Fruit fly (Drosophila melanogaster): Measurements from ENCODE around the gene CG31869.

Gene CG31869

DNA sequence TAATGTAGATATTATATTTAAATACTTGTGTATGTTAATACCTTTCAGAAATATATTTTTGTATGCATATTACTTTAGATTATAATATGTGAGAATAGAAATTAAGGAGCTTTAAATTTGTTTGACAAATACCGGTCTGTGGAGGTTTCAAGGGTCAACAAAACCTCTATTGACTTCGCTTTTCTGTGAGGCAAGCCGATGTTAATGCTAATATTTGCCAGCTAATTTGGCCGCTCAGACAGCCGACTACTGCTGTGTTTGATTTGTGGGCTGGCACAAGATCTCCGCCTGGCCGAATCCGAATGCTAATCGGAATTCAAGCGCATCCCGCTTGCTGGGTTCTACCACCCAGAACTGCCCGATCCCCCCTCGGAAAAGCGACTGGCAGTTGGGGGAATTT is 46.3 kb downstream of the CG31869 start (continued):
- TF ChIP-seq Max (GFP tag; optimal IDR thresholded peaks at IDR 0.05) (no peak), CG4730 (GFP tag; IDR thresholded peaks at IDR 0.05) (no peak), CG11723 (GFP tag; optimal IDR thresholded peaks at IDR 0.05) (no peak), Scr (GFP tag; IDR thresholded peaks at IDR 0.05; ENCODE audit: partially characterized antibody) (no peak), CG2129 (GFP tag; IDR thresholded peaks at IDR 0.05; ENCODE audit: partially characterized antibody) (no peak), pnt (GFP tag; optimal IDR thresholded peaks at IDR 0.05) (no peak), amos (GFP tag; IDR thresholded peaks at IDR 0.05; ENCODE audit: partially characterized antibody) (no peak), cg (GFP tag; optimal IDR thresholded peaks at IDR 0.05) (no peak), grn (GFP tag; optimal IDR thresholded peaks at IDR 0.05) (no peak), disco-r (GFP tag; optimal IDR thresholded peaks at IDR 0.05) (no peak), Hsf (GFP tag; optimal IDR thresholded peaks at IDR 0.05) (no peak), CG30403 (GFP tag; optimal IDR thresholded peaks at IDR 0.05) (no peak), nerfin-1 (tag; optimal IDR thresholded peaks at IDR 0.05) (no peak), CG12071 (GFP tag; optimal IDR thresholded peaks at IDR 0.05) (peak; percentile 6), CG7271 (tag; optimal IDR thresholded peaks at IDR 0.05) (no peak), CG43689 (GFP tag; IDR thresholded peaks at IDR 0.05) (no peak), Hey (tag; optimal IDR thresholded peaks at IDR 0.05) (no peak), CG11560 (tag; IDR thresholded peaks at IDR 0.05) (no peak), CG13287 (GFP tag; IDR thresholded peaks at IDR 0.05; ENCODE audit: partially characterized antibody) (no peak), Fer2 (tag; optimal IDR thresholded peaks at IDR 0.05) (no peak), CG2116 (GFP tag; optimal IDR thresholded peaks at IDR 0.05) (no peak), hth (optimal IDR thresholded peaks at IDR 0.05) (no peak), CG11398 (GFP tag; optimal IDR thresholded peaks at IDR 0.05) (no peak), CG4360 (GFP tag; IDR thresholded peaks at IDR 0.05) (no peak), insv (GFP tag; optimal IDR thresholded peaks at IDR 0.05) (no peak), Gsc (GFP tag; IDR thresholded peaks at IDR 0.05) (no peak), Atf-2 (GFP tag; optimal IDR thresholded peaks at IDR 0.05) (no peak), so (GFP tag; IDR thresholded peaks at IDR 0.05) (0 out of 3 replicates have a peak, but pooled peaks have one; percentile 11), CG10147 (GFP tag; optimal IDR thresholded peaks at IDR 0.05) (no peak), CG2678 (tag; optimal IDR thresholded peaks at IDR 0.05) (peak; percentile 11), CG15269 (tag; optimal IDR thresholded peaks at IDR 0.05) (no peak), NfI (GFP tag; optimal IDR thresholded peaks at IDR 0.05) (no peak), CG11093 (GFP tag; IDR thresholded peaks at IDR 0.05) (no peak), CG17361 (GFP tag; IDR thresholded peaks at IDR 0.05) (no peak), CG15479 (GFP tag; optimal IDR thresholded peaks at IDR 0.05) (no peak), Usf (GFP tag; optimal IDR thresholded peaks at IDR 0.05) (no peak), otp (GFP tag; IDR thresholded peaks at IDR 0.05) (0 out of 3 replicates have a peak, but pooled peaks have one; percentile 8), CG8359 (GFP tag; optimal IDR thresholded peaks at IDR 0.05; ENCODE audit: borderline replicate concordance) (no peak), kay (GFP tag; optimal IDR thresholded peaks at IDR 0.05) (no peak), Sry-δ (GFP tag; optimal IDR thresholded peaks at IDR 0.05) (no peak), MBD-R2 (GFP tag; IDR thresholded peaks at IDR 0.05) (no peak), CG18011 (GFP tag; optimal IDR thresholded peaks at IDR 0.05) (no peak), CG31388 (GFP tag; optimal IDR thresholded peaks at IDR 0.05) (no peak), gem (tag; optimal IDR thresholded peaks at IDR 0.05) (peak; percentile 38), CG8290 (GFP tag; optimal IDR thresholded peaks at IDR 0.05) (no peak), CG8290 (tag; optimal IDR thresholded peaks at IDR 0.05) (peak in 1 of 2 experiments; percentile 22), ftz-f1 (GFP tag; optimal IDR thresholded peaks at IDR 0.05) (no peak), caup (GFP tag; optimal IDR thresholded peaks at IDR 0.05; ENCODE audit: severe bottlenecking) (peak; percentile 7), CG12236 (GFP tag; optimal IDR thresholded peaks at IDR 0.05) (no peak), Ets65A (GFP tag) (peak; percentile 55), sens (GFP tag) (peak; percentile 78), Rfx (GFP tag; IDR thresholded peaks at IDR 0.05) (peak; percentile 27; the same call in 1 of the 2 replicates)
